Worm (Caenorhabditis elegans) whole organism, midembryonic: ENCODE measurements around the gene zip-7.

Source experiments
- cog-1 ChIP-seq: sonication (generic microtip); optimal IDR thresholded peaks from 2 replicates; lab custom pipeline; 2016; ENCODE audit warnings: missing genetic modification characterization, missing compliant biosample characterization
- flt-1 ChIP-seq: fragments of 200-800 bp; sonication (Bioruptor generic); IDR thresholded peaks from 2 replicates; pipeline ENCODE4 v1.3.6; 2022; ENCODE audit warnings: missing genetic modification characterization, missing compliant biosample characterization
- klf-2 ChIP-seq: fragments of 200-800 bp; sonication (Bioruptor generic); conservative IDR thresholded peaks from 2 replicates; pipeline ENCODE4 v1.3.6; 2022; ENCODE audit warnings: missing genetic modification reagents, missing genetic modification characterization, missing compliant biosample characterization
- med-1 ChIP-seq: sonication (generic microtip); optimal IDR thresholded peaks from 2 replicates; lab custom pipeline; 2017; ENCODE audit warnings: missing genetic modification characterization, mild to moderate bottlenecking, missing compliant biosample characterization, antibody characterized with exemption, missing genetic modification reagents; ENCODE audit not compliant: insufficient read depth
- tab-1 ChIP-seq: fragments of 200-800 bp; sonication (Bioruptor generic); IDR thresholded peaks from 2 replicates; pipeline ENCODE4 v1.3.6; 2022; ENCODE audit warnings: missing genetic modification characterization, missing compliant biosample characterization
- ztf-23 ChIP-seq: fragments of 200-800 bp; sonication (Bioruptor generic); IDR thresholded peaks from 2 replicates; pipeline ENCODE4 v1.3.6; 2022; ENCODE audit warnings: missing genetic modification reagents, missing genetic modification characterization, missing compliant biosample characterization
- ztf-29 ChIP-seq: fragments of 200-800 bp; sonication (Bioruptor generic); IDR thresholded peaks from 2 replicates; pipeline ENCODE4 v1.3.6; 2022; ENCODE audit warnings: missing genetic modification reagents, missing genetic modification characterization, missing compliant biosample characterization

- TF ChIP-seq flt-1 (GFP tag; lab: Robert Waterston, UW) = no peak
- no peak for TF ChIP-seq cog-1 (tag; lab: Kevin White, UChicago)
- no peak for TF ChIP-seq med-1 (GFP tag; lab: Kevin White, UChicago)
- no peak for TF ChIP-seq ztf-23
- TF ChIP-seq tab-1 (GFP tag; lab: Robert Waterston, UW) = no peak
- TF ChIP-seq ztf-29 = no peak
- no peak for TF ChIP-seq klf-2
These were observed 9.0 kb downstream of the zip-7 start for ce11 chrIV:16496491-16496890.
